Worm (Caenorhabditis elegans) whole organism, young adult: Measurements from ENCODE around the gene rnh-1.0.

Experiments used
- ama-1 ChIP-seq, 3 experiments: fragments of 150-350 bp in 1 of 3; sonication (generic microtip) in 2 of 3; optimal IDR thresholded peaks; 2 replicates each; lab custom pipeline; 2014 to 2018; ENCODE audit warnings: missing biosample characterization in 2 of 3, missing genetic modification characterization in 2 of 3, missing genetic modification reagents in 2 of 3
- athp-1 ChIP-seq: sonication (generic microtip); optimal IDR thresholded peaks from 2 replicates; lab custom pipeline; 2017; ENCODE audit warnings: mild to moderate bottlenecking, missing genetic modification characterization, missing compliant biosample characterization
- dpl-1 ChIP-seq: fragments of 150-350 bp; optimal IDR thresholded peaks from 2 replicates; lab custom pipeline; 2014; ENCODE audit warnings: missing biosample characterization, missing genetic modification reagents, missing genetic modification characterization
- egl-44 ChIP-seq: fragments of 200-800 bp; sonication (Bioruptor generic); IDR thresholded peaks from 2 replicates; pipeline ENCODE4 v1.3.6; 2022; ENCODE audit warnings: missing genetic modification reagents, missing genetic modification characterization, missing compliant biosample characterization
- egrh-3 ChIP-seq: fragments of 200-800 bp; sonication (Bioruptor generic); IDR thresholded peaks from 2 replicates; pipeline ENCODE4 v1.3.6; 2022; ENCODE audit warnings: missing genetic modification reagents, missing genetic modification characterization, missing compliant biosample characterization
- gei-17 ChIP-seq: fragments of 200-800 bp; sonication (Bioruptor generic); optimal IDR thresholded peaks from 2 replicates; lab custom pipeline; 2018; ENCODE audit warnings: mild to moderate bottlenecking, missing genetic modification characterization, missing compliant biosample characterization
- lir-1 ChIP-seq: fragments of 200-800 bp; sonication (Bioruptor generic); conservative IDR thresholded peaks from 2 replicates; pipeline ENCODE4 v1.3.6; 2022; ENCODE audit warnings: missing genetic modification reagents, missing genetic modification characterization, missing compliant biosample characterization
- madf-10 ChIP-seq: sonication (generic microtip); optimal IDR thresholded peaks from 2 replicates; lab custom pipeline; 2016; ENCODE audit warnings: mild to moderate bottlenecking, missing genetic modification characterization, missing compliant biosample characterization
- mcd-1 ChIP-seq: fragments of 200-800 bp; sonication (Bioruptor generic); IDR thresholded peaks from 2 replicates; pipeline ENCODE4 v1.3.6; 2022; ENCODE audit warnings: missing genetic modification reagents, missing genetic modification characterization, missing compliant biosample characterization
- nhr-27 ChIP-seq: fragments of 200-800 bp; sonication (Bioruptor generic); optimal IDR thresholded peaks from 2 replicates; lab custom pipeline; 2018; ENCODE audit warnings: mild to moderate bottlenecking, missing genetic modification characterization, moderate library complexity, missing compliant biosample characterization
- rec-8 ChIP-seq, 2 experiments: sonication (generic microtip); optimal IDR thresholded peaks; 2 replicates each; lab custom pipeline; 2016; ENCODE audit warnings: mild to moderate bottlenecking in 2 of 2, missing genetic modification characterization in 2 of 2, missing genetic modification reagents in 2 of 2, missing genotype in 2 of 2, missing biosample characterization in 1 of 2, missing compliant biosample characterization in 1 of 2, moderate library complexity in 1 of 2
- repo-1 ChIP-seq: sonication (generic microtip); optimal IDR thresholded peaks from 2 replicates; lab custom pipeline; 2017; ENCODE audit warnings: mild to moderate bottlenecking, missing genetic modification characterization, missing compliant biosample characterization
- snpc-1.3 ChIP-seq: sonication (generic microtip); optimal IDR thresholded peaks from 2 replicates; lab custom pipeline; 2017; ENCODE audit warnings: missing genetic modification characterization, mild to moderate bottlenecking, missing compliant biosample characterization, antibody characterized with exemption, moderate library complexity, missing genotype, missing genetic modification reagents; ENCODE audit not compliant: insufficient read depth
- snpc-3.4 ChIP-seq: sonication (generic microtip); optimal IDR thresholded peaks from 2 replicates; lab custom pipeline; 2017; ENCODE audit warnings: missing genetic modification characterization, mild to moderate bottlenecking, missing compliant biosample characterization, antibody characterized with exemption, moderate library complexity, missing genotype, missing genetic modification reagents

DNA sequence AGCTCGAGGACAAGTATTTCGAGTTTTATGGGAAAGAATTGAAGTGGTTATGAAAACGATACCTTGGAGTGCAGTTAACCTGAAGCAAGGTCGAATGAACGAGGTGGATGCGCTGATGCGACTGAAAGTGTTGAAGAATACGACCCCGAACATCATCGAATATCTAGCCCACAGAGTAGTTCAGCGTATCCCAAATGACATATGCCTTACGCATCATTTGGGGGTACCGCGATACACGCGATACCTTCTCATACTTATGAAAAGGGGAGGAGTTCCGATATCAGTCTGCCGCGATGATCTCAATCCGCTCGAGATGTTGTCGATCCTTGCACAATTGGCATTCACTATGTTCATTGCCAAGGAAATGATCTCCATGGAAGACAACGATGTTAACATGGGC is 5.3 kb upstream of the rnh-1.0 start, which contains the start of gene T27F7.12:
- TF ChIP-seq mcd-1 (GFP tag; lab: Robert Waterston, UW) (no peak), lir-1 (GFP tag; lab: Robert Waterston, UW) (no peak), snpc-3.4 (tag; lab: Kevin White, UChicago) (no peak), ama-1 (optimal IDR thresholded peaks at IDR 0.05; lab: Kevin White, UChicago) (no peak), ama-1 (GFP tag; optimal IDR thresholded peaks at IDR 0.05; lab: Kevin White, UChicago) (no peak), nhr-27 (tag; lab: Kevin White, UChicago) (no peak), egrh-3 (GFP tag; lab: Robert Waterston, UW) (no peak), gei-17 (GFP tag; lab: Kevin White, UChicago) (no peak), dpl-1 (GFP tag; lab: Kevin White, UChicago) (no peak), egl-44 (GFP tag; lab: Robert Waterston, UW) (no peak), rec-8 (tag; optimal IDR thresholded peaks at IDR 0.05; lab: Kevin White, UChicago) (no peak), athp-1 (tag; lab: Kevin White, UChicago) (no peak), repo-1 (tag; lab: Kevin White, UChicago) (no peak), madf-10 (tag; lab: Kevin White, UChicago) (no peak), snpc-1.3 (tag; lab: Kevin White, UChicago) (no peak)
